Worm (Caenorhabditis elegans) whole organism, early embryonic: ENCODE data around the gene K12D12.5.

Experiments used
- B0310.2 ChIP-seq: sonication (generic microtip); optimal IDR thresholded peaks from 2 replicates; lab custom pipeline; 2016; ENCODE audit warnings: mild to moderate bottlenecking, missing genetic modification characterization, missing compliant biosample characterization
- F13C5.2 ChIP-seq: sonication (generic microtip); optimal IDR thresholded peaks from 2 replicates; lab custom pipeline; 2017; ENCODE audit warnings: mild to moderate bottlenecking, missing genetic modification characterization, inconsistent platforms, missing compliant biosample characterization
- aly-1 ChIP-seq: sonication (generic microtip); optimal IDR thresholded peaks from 2 replicates; lab custom pipeline; 2016; ENCODE audit warnings: missing genetic modification characterization, missing compliant biosample characterization
- ama-1 ChIP-seq: fragments of 150-350 bp; optimal IDR thresholded peaks from 2 replicates; lab custom pipeline; 2014
- ceh-13 ChIP-seq: fragments of 200-800 bp; sonication (Bioruptor generic); optimal IDR thresholded peaks from 2 replicates; lab custom pipeline; 2018; ENCODE audit warnings: mild to moderate bottlenecking, missing genetic modification characterization, missing compliant biosample characterization
- ceh-36 ChIP-seq: sonication (generic microtip); optimal IDR thresholded peaks from 2 replicates; lab custom pipeline; 2016; ENCODE audit warnings: missing genetic modification characterization, inconsistent platforms, missing compliant biosample characterization
- ets-7 ChIP-seq: sonication (generic microtip); optimal IDR thresholded peaks from 2 replicates; lab custom pipeline; 2016; ENCODE audit warnings: missing genotype, missing genetic modification characterization, missing compliant biosample characterization
- flt-1 ChIP-seq: fragments of 200-800 bp; sonication (Bioruptor generic); IDR thresholded peaks from 2 replicates; pipeline ENCODE4 v1.3.6; 2022; ENCODE audit warnings: missing genetic modification characterization, missing compliant biosample characterization
- hmbx-1 ChIP-seq: sonication (generic microtip); optimal IDR thresholded peaks from 2 replicates; lab custom pipeline; 2016; ENCODE audit warnings: mild to moderate bottlenecking, missing genetic modification characterization, missing compliant biosample characterization
- hmg-4 ChIP-seq: fragments of 200-800 bp; sonication (Bioruptor generic); optimal IDR thresholded peaks from 2 replicates; lab custom pipeline; 2018; ENCODE audit warnings: mild to moderate bottlenecking, missing genetic modification characterization, missing compliant biosample characterization
- hnd-1 ChIP-seq: sonication (generic microtip); optimal IDR thresholded peaks from 2 replicates; lab custom pipeline; 2016; ENCODE audit warnings: missing genetic modification characterization, missing compliant biosample characterization
- pes-1 ChIP-seq: fragments of 200-800 bp; sonication (Bioruptor generic); IDR thresholded peaks from 2 replicates; pipeline ENCODE4 v1.3.6; 2022; ENCODE audit warnings: missing genetic modification reagents, missing genetic modification characterization, missing compliant biosample characterization
- scrt-1 ChIP-seq: fragments of 200-800 bp; sonication (Bioruptor generic); IDR thresholded peaks from 2 replicates; pipeline ENCODE4 v1.3.6; 2022; ENCODE audit warnings: missing genetic modification characterization, missing compliant biosample characterization
- sea-1 ChIP-seq: fragments of 200-800 bp; sonication (Bioruptor generic); conservative IDR thresholded peaks from 2 replicates; pipeline ENCODE4 v1.3.6; 2022; ENCODE audit warnings: missing genetic modification characterization, missing compliant biosample characterization
- tbx-11 ChIP-seq: fragments of 200-800 bp; sonication (Bioruptor generic); IDR thresholded peaks from 2 replicates; pipeline ENCODE4 v1.3.6; 2022; ENCODE audit warnings: missing genetic modification characterization, missing compliant biosample characterization
- tbx-37 ChIP-seq: fragments of 200-800 bp; sonication (Bioruptor generic); conservative IDR thresholded peaks from 2 replicates; pipeline ENCODE4 v1.3.6; 2022; ENCODE audit warnings: missing genetic modification reagents, missing genetic modification characterization, missing compliant biosample characterization
- tra-4 ChIP-seq: sonication (generic microtip); optimal IDR thresholded peaks from 2 replicates; lab custom pipeline; 2017; ENCODE audit warnings: missing genetic modification characterization, missing compliant biosample characterization

K12D12.5 gene

DNA sequence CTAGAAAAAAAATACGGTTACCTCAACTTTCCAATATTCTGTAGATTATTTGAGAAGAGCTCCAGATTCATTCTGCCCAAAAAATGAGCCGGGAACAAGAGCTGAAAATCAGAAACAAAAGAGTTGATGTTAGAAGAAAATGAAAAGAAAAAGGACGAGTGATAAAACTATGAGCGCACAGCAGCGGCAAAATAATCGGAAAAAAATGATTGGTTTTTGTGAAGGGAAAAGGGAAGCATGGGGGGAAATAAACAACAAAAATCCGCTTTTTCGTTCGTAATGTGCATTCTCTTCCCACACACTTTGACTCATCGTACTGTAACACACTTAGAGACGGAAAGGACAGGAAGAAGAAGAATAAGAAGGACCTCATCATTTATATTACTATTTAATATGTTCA is 32.5 kb downstream of the K12D12.5 start, which contains the start of gene ZK930.2:
Gene ZK930.2 (minus strand): TSS at position 101 of the 400 bp plus-strand sequence.
- TF ChIP-seq pes-1 (GFP tag; lab: Robert Waterston, UW) (no peak), ceh-13 (GFP tag; lab: Kevin White, UChicago) (no peak), flt-1 (no peak), tra-4 (tag; lab: Kevin White, UChicago) (no peak), tbx-11 (GFP tag; lab: Robert Waterston, UW) (no peak), ama-1 (lab: Kevin White, UChicago) (no peak), scrt-1 (no peak), hnd-1 (tag; lab: Kevin White, UChicago) (no peak), F13C5.2 (tag; lab: Kevin White, UChicago) (no peak), hmbx-1 (tag; lab: Kevin White, UChicago) (no peak)

DNA sequence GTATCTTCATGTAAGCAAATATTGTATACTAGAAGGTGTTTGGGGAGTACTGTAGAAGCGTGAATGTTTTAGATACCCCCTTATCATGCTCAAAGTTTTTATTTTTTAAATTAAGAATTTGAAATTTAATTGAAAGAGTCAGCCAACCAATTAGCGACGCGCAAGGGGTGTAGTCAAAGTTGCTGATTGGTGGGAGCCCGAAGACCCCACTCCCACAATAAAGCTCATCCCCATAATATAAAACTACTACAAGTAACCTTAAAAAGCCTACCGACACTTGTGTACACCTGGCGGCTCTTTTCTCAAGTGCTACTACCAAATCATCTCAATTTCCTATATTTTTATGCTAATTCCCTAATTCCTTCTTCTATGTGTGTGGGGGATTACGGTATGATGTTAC is 38.9 kb downstream of the K12D12.5 start:
- TF ChIP-seq ceh-36 (peak; percentile 6), scrt-1 (no peak)

DNA sequence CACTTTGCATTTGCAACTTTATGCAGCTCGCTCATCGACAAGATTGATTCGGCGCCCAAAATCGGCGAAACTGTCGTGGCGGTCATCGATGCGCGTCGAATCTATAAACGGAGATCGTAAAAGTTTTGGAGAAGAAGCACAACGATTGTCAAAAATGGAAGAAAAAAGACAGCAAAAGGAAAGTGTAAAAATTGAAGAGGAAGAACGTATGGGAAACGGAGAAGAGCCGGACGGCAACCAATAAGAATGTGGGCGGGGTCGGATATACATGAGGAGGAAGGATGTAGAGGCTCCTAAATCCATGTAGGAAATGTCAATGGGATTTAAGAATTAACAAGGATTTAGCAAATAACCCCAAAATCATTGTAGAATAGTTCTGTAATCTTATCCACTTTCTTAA is 40.3 kb downstream of the K12D12.5 start, which contains the start of gene vab-23:
Gene vab-23 (minus strand): TSS at position 101 of the 400 bp plus-strand sequence.
- TF ChIP-seq B0310.2 (tag; lab: Kevin White, UChicago) (no peak), ets-7 (tag; lab: Kevin White, UChicago) (no peak), hmbx-1 (tag; lab: Kevin White, UChicago) (no peak), ceh-36 (no peak), F13C5.2 (tag; lab: Kevin White, UChicago) (no peak), aly-1 (tag; lab: Kevin White, UChicago) (no peak), tra-4 (tag; lab: Kevin White, UChicago) (no peak), hnd-1 (tag; lab: Kevin White, UChicago) (no peak), ama-1 (lab: Kevin White, UChicago) (no peak), ceh-13 (GFP tag; lab: Kevin White, UChicago) (no peak), tbx-37 (GFP tag; lab: Robert Waterston, UW) (no peak), sea-1 (GFP tag; lab: Robert Waterston, UW) (no peak), flt-1 (no peak)

DNA sequence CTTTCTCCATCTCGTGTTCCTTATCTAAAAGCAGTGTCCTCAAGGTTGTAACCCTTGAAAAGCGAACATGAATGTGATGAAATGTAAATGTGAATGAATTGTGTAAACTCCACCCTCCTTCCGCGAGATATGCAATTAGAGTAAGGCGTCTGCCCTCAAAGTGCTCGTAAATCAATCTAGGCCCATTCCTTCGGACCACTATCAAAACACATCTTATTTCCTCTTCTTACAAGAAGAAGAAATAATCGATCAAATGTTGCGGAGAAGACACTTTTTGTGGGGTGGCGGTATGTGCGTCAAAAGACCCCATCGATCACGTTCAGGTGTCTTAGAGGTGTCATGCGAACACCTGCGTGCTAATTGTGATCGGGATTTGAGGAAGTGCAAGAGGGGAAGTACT is 41.4 kb downstream of the K12D12.5 start:
- TF ChIP-seq scrt-1 (no peak), ceh-36 (no peak), B0310.2 (tag; lab: Kevin White, UChicago) (no peak), ama-1 (lab: Kevin White, UChicago) (no peak), ets-7 (tag; lab: Kevin White, UChicago) (no peak), tbx-37 (GFP tag; lab: Robert Waterston, UW) (no peak), tbx-11 (GFP tag; lab: Robert Waterston, UW) (no peak), flt-1 (no peak), tra-4 (tag; lab: Kevin White, UChicago) (no peak), F13C5.2 (tag; lab: Kevin White, UChicago) (no peak), ceh-13 (GFP tag; lab: Kevin White, UChicago) (no peak), aly-1 (tag; lab: Kevin White, UChicago) (no peak), pes-1 (GFP tag; lab: Robert Waterston, UW) (no peak), hmbx-1 (tag; lab: Kevin White, UChicago) (no peak), hnd-1 (tag; lab: Kevin White, UChicago) (no peak), hmg-4 (GFP tag; lab: Kevin White, UChicago) (no peak), sea-1 (GFP tag; lab: Robert Waterston, UW) (no peak)

DNA sequence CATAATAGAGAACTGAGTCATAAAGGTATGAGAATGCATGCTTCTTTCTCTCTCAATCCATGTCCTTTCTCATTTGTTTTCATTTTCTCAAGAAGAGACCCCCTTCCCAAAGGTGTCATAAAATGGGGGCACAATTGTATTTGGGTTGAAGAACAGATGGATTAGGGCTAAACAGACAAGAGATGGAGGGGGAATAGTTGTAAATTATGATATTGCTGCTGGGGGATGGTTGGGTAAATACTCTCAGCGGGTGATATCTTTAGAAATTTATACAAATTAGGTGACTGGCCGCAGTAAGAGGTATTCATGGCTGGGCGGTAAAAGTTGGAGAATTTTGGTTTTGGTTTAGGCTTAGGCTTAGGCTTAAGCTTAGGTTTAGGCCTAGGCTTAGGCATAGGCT is 44.2 kb downstream of the K12D12.5 start:
- no peak for TF ChIP-seq tbx-37 (GFP tag; lab: Robert Waterston, UW)
- TF ChIP-seq tra-4 (tag; lab: Kevin White, UChicago): no peak
- TF ChIP-seq ceh-36: no peak
- no peak for TF ChIP-seq sea-1 (GFP tag; lab: Robert Waterston, UW)
- no peak for TF ChIP-seq ets-7 (tag; lab: Kevin White, UChicago)
- no peak for TF ChIP-seq tbx-11 (GFP tag; lab: Robert Waterston, UW)
- no peak for TF ChIP-seq aly-1 (tag; lab: Kevin White, UChicago)
- TF ChIP-seq flt-1: no peak
- no peak for TF ChIP-seq pes-1 (GFP tag; lab: Robert Waterston, UW)
- no peak for TF ChIP-seq B0310.2 (tag; lab: Kevin White, UChicago)

DNA sequence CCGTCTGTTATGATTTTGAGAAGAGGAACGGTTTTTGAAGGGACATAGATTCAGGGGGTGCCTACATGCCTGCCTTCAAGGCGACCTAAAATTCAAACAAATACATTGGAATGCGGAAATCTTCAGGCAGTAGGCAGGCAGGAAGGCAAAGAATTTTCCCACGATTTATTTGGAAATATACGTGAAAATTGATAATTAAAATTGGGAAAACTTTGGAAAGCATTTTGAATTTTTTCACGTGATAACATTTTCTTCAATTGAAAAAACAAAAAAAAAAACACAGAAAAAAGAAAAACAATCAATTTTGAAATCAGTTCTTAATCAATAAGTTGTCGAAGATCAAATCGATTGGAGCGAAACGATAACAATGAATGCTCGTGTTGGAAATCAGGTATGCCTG is 45.4 kb downstream of the K12D12.5 start, which contains the start of gene ZK930.4:
Gene ZK930.4 (plus strand): TSS at position 301 of the 400 bp plus-strand sequence.
- TF ChIP-seq B0310.2 (tag; lab: Kevin White, UChicago): no peak
- TF ChIP-seq aly-1 (tag; lab: Kevin White, UChicago): no peak
- no peak for TF ChIP-seq ceh-13 (GFP tag; lab: Kevin White, UChicago)
- TF ChIP-seq tra-4 (tag; lab: Kevin White, UChicago): no peak
- no peak for TF ChIP-seq ama-1 (lab: Kevin White, UChicago)
- no peak for TF ChIP-seq ets-7 (tag; lab: Kevin White, UChicago)
- no peak for TF ChIP-seq hmbx-1 (tag; lab: Kevin White, UChicago)

DNA sequence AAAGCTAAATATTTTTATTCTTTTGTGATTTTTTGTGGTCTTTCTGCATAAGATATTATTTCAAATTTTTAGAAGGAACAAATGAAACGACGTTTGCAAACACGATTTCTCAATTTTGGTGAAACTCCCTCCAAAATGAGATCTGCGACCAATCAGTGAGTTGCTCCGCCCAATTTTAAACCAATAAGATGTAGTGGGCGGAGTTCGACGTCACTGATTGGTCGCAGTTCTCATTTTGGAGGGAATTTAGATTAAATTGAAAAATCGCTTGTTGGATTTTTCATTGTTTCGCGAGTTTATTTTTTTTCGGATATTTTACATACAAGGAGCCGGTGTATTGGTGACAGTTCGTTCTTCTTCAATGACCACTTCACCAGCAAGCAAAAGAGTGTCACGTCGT is 49.7 kb downstream of the K12D12.5 start:
- TF ChIP-seq hmbx-1 (tag; lab: Kevin White, UChicago) (no peak), F13C5.2 (tag; lab: Kevin White, UChicago) (no peak), sea-1 (GFP tag; lab: Robert Waterston, UW) (no peak), ama-1 (lab: Kevin White, UChicago) (no peak), pes-1 (GFP tag; lab: Robert Waterston, UW) (no peak), ceh-36 (no peak), aly-1 (tag; lab: Kevin White, UChicago) (no peak), ceh-13 (GFP tag; lab: Kevin White, UChicago) (no peak)
